Worm (Caenorhabditis elegans) whole organism, early embryonic: Measurements from ENCODE around the gene C18C4.7.

Source experiments
- flt-1 ChIP-seq: fragments of 200-800 bp; sonication (Bioruptor generic); IDR thresholded peaks from 2 replicates; pipeline ENCODE4 v1.3.6; 2022; ENCODE audit warnings: missing genetic modification characterization, missing compliant biosample characterization
- pes-1 ChIP-seq: fragments of 200-800 bp; sonication (Bioruptor generic); IDR thresholded peaks from 2 replicates; pipeline ENCODE4 v1.3.6; 2022; ENCODE audit warnings: missing genetic modification reagents, missing genetic modification characterization, missing compliant biosample characterization
- scrt-1 ChIP-seq: fragments of 200-800 bp; sonication (Bioruptor generic); IDR thresholded peaks from 2 replicates; pipeline ENCODE4 v1.3.6; 2022; ENCODE audit warnings: missing genetic modification characterization, missing compliant biosample characterization
- tra-4 ChIP-seq: sonication (generic microtip); optimal IDR thresholded peaks from 2 replicates; lab custom pipeline; 2017; ENCODE audit warnings: missing genetic modification characterization, missing compliant biosample characterization

- TF ChIP-seq flt-1 (GFP tag; lab: Robert Waterston, UW) (no peak), scrt-1 (GFP tag; lab: Robert Waterston, UW) (no peak), tra-4 (tag; lab: Kevin White, UChicago) (no peak), pes-1 (GFP tag; lab: Robert Waterston, UW) (no peak)
Observed at ce11 chrV:5579666-5580065, 12.6 kb upstream of the C18C4.7 start.
